Worm (Caenorhabditis elegans): Measurements from ENCODE around the gene alg-3.

Gene alg-3

DNA sequence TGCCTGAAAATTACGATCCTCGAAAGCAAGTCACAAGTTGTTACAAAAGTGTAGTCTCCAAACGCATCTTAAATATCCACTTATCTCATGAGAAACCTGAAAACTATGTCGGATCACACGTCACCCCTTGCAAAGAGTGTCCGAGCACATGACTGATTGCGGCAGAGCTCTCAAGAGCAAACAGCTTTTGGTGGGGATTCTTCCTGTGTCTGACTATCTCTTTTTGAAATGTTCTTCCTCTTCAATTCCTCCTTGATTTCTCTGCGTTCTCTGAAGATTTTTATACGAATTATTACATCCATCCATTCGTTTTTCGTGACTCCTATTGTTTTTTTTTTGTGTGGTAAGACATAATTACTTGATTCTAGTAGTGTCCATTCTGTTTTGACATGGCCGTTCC, 44.8 kb downstream of the alg-3 start, which contains the start of gene T12A7.6:
T12A7.6 (plus strand) TSS at position 369 of the 400 bp plus-strand sequence.
- no peak for TF ChIP-seq unc-62 (GFP tag; optimal IDR thresholded peaks at IDR 0.05)
- TF ChIP-seq hlh-1 (tag; optimal IDR thresholded peaks at IDR 0.05): no peak
- no peak for TF ChIP-seq M03D4.4 (tag; optimal IDR thresholded peaks at IDR 0.05)
- no peak for TF ChIP-seq ceh-43 (GFP tag; optimal IDR thresholded peaks at IDR 0.05)
- no peak for TF ChIP-seq mab-5 (tag; optimal IDR thresholded peaks at IDR 0.05)
- no peak for TF ChIP-seq tbx-8 (GFP tag; optimal IDR thresholded peaks at IDR 0.05)
- TF ChIP-seq nhr-2 (tag; optimal IDR thresholded peaks at IDR 0.05): no peak
- no peak for TF ChIP-seq unc-120 (tag; optimal IDR thresholded peaks at IDR 0.05; ENCODE audit: poor library complexity, severe bottlenecking)
- no peak for TF ChIP-seq nhr-76 (tag; optimal IDR thresholded peaks at IDR 0.05)
- no peak for TF ChIP-seq pha-4 (tag; optimal IDR thresholded peaks at IDR 0.05)
- TF ChIP-seq sptf-1 (tag; optimal IDR thresholded peaks at IDR 0.05): no peak
- TF ChIP-seq bed-3 (GFP tag; optimal IDR thresholded peaks at IDR 0.05): no peak
- TF ChIP-seq lsy-2 (tag; optimal IDR thresholded peaks at IDR 0.05): no peak
- no peak for TF ChIP-seq nhr-12 (tag; optimal IDR thresholded peaks at IDR 0.05)
- TF ChIP-seq mep-1 (tag; optimal IDR thresholded peaks at IDR 0.05): no peak

DNA sequence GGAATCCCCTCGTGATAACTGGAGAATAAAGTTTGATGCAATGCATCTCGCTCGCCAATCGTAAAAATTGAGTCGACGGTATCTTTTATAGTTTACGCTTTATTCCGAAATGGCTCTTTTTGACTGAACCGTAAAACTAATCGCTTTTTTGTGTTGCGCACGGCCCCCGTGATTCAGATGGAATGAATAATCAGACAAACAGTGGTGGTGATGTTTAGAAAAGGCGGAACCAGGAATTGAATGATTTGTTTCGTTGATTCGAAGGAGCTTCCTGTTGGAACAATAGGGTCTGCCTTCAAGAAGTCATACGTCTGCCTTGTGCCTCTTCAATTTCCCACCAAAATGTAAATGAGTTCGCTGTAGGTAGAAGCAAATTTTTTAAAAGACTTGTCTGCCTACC, 50.3 kb downstream of the alg-3 start, which contains the start of gene scl-18:
scl-18 (minus strand) TSS at position 101 of the 400 bp plus-strand sequence.
- TF ChIP-seq nhr-237 (tag; optimal IDR thresholded peaks at IDR 0.05): no peak
- TF ChIP-seq lin-32 (GFP tag; optimal IDR thresholded peaks at IDR 0.05): no peak
- no peak for TF ChIP-seq ham-2 (GFP tag; optimal IDR thresholded peaks at IDR 0.05)
- TF ChIP-seq cnd-1 (tag; optimal IDR thresholded peaks at IDR 0.05): no peak
- no peak for TF ChIP-seq ceh-43 (GFP tag; optimal IDR thresholded peaks at IDR 0.05)
- TF ChIP-seq unc-62 (GFP tag; optimal IDR thresholded peaks at IDR 0.05): no peak
- no peak for TF ChIP-seq elt-3 (tag; optimal IDR thresholded peaks at IDR 0.05)
- no peak for TF ChIP-seq mab-5 (tag; optimal IDR thresholded peaks at IDR 0.05)
- TF ChIP-seq flh-1 (GFP tag; optimal IDR thresholded peaks at IDR 0.05): no peak
- no peak for TF ChIP-seq blmp-1 (tag; optimal IDR thresholded peaks at IDR 0.05)
- no peak for TF ChIP-seq nhr-12 (tag; optimal IDR thresholded peaks at IDR 0.05)
- TF ChIP-seq nhr-76 (tag; optimal IDR thresholded peaks at IDR 0.05): no peak
- no peak for TF ChIP-seq snpc-4 (tag; optimal IDR thresholded peaks at IDR 0.05)
- no peak for TF ChIP-seq mep-1 (tag; optimal IDR thresholded peaks at IDR 0.05)
- TF ChIP-seq elt-1 (tag; optimal IDR thresholded peaks at IDR 0.05; ENCODE audit: borderline replicate concordance, insufficient read depth): no peak
- TF ChIP-seq tbx-8 (GFP tag; optimal IDR thresholded peaks at IDR 0.05): no peak
- no peak for TF ChIP-seq ceh-83 (GFP tag; optimal IDR thresholded peaks at IDR 0.05)
- no peak for TF ChIP-seq lin-13 (tag; optimal IDR thresholded peaks at IDR 0.05)
- no peak for TF ChIP-seq ceh-39 (tag; optimal IDR thresholded peaks at IDR 0.05)
- no peak for TF ChIP-seq ces-1 (GFP tag; optimal IDR thresholded peaks at IDR 0.05)

DNA sequence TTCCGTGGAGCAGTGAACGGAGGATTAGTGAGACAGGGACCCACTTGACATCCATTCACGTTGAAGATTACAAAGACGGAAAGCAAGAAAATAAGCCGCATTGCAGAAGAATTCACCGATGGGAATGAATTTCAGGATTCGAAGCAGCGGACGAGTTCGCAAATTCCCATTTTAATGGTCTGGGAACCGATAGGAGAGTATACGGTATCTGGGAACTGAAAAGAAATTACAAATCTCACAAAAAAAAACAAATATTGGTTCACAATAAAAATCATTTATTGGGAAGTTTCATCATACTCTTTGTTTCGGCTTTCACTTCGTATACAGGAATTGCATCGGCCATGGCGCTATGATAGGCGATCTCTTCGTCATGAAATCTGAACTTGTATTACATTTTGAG, 51.0 kb downstream of the alg-3 start, which contains the start of gene T12A7.10:
T12A7.10 (minus strand) TSS at position 101 of the 400 bp plus-strand sequence.
- TF ChIP-seq flh-1 (GFP tag; optimal IDR thresholded peaks at IDR 0.05) (no peak), zip-8 (tag; optimal IDR thresholded peaks at IDR 0.05) (no peak), drap-1 (GFP tag; optimal IDR thresholded peaks at IDR 0.05) (no peak), nhr-76 (tag; optimal IDR thresholded peaks at IDR 0.05) (no peak), mab-5 (tag; optimal IDR thresholded peaks at IDR 0.05) (no peak), nhr-2 (tag; optimal IDR thresholded peaks at IDR 0.05) (no peak), nhr-12 (tag; optimal IDR thresholded peaks at IDR 0.05) (no peak), unc-39 (tag; optimal IDR thresholded peaks at IDR 0.05) (no peak), bed-3 (GFP tag; optimal IDR thresholded peaks at IDR 0.05) (no peak), lsy-2 (tag; optimal IDR thresholded peaks at IDR 0.05) (no peak), snpc-4 (tag; optimal IDR thresholded peaks at IDR 0.05) (no peak), ceh-39 (tag; optimal IDR thresholded peaks at IDR 0.05) (no peak), nhr-237 (tag; optimal IDR thresholded peaks at IDR 0.05) (no peak), sem-2 (GFP tag; optimal IDR thresholded peaks at IDR 0.05) (no peak), M03D4.4 (tag; optimal IDR thresholded peaks at IDR 0.05) (no peak), unc-62 (GFP tag; optimal IDR thresholded peaks at IDR 0.05) (no peak), lin-32 (GFP tag; optimal IDR thresholded peaks at IDR 0.05) (no peak)

- no peak for TF ChIP-seq nhr-237 (tag; optimal IDR thresholded peaks at IDR 0.05)
- no peak for TF ChIP-seq lin-32 (GFP tag; optimal IDR thresholded peaks at IDR 0.05)
Observed at ce11 chrIV:11755907-11756306, 51.9 kb downstream of the alg-3 start, which contains the start of gene T12A7.9. Gene T12A7.9, minus strand, starts transcription at chrIV:11756007.

Data from whole organism, mixed stage, embryonic.